Fruit fly (Drosophila melanogaster) whole organism, prepupa: Measurements from ENCODE around the gene dtn.

Source experiments
- CG3919 ChIP-seq: fragments of 200-800 bp; sonication (Bioruptor generic); optimal IDR thresholded peaks from 3 replicates; lab custom pipeline; 2016; ENCODE audit warnings: missing biosample characterization, missing genetic modification characterization
- CG8319 ChIP-seq: fragments of 200-800 bp; sonication (Bioruptor generic); optimal IDR thresholded peaks from 3 replicates; lab custom pipeline; 2016; ENCODE audit warnings: missing biosample characterization, missing genetic modification characterization
- Smox ChIP-seq: fragments of 200-800 bp; sonication (Bioruptor generic); optimal IDR thresholded peaks from 3 replicates; lab custom pipeline; 2016; ENCODE audit warnings: missing biosample characterization, missing genetic modification characterization

- no peak for TF ChIP-seq CG8319
- no peak for TF ChIP-seq Smox (GFP tag; lab: Kevin White, UChicago)
- no peak for TF ChIP-seq CG3919
Observed at dm6 chrX:6202509-6202979, 22.9 kb upstream of the dtn start, which contains the start of gene vanin-like.
